Worm (Caenorhabditis elegans) whole organism, young adult: ENCODE measurements around the gene srh-22.
A peak's percentile ranks its signal among the peaks of the same experiment; 100 is the strongest.

ENCODE experiments used
- B0019.2 ChIP-seq: fragments of 200-800 bp; sonication (Bioruptor generic); conservative IDR thresholded peaks from 2 replicates; pipeline ENCODE4 v1.3.6; 2022; ENCODE audit warnings: missing genetic modification reagents, missing genetic modification characterization, missing compliant biosample characterization
- C06A6.2 ChIP-seq: fragments of 200-800 bp; sonication (Bioruptor generic); conservative IDR thresholded peaks from 2 replicates; pipeline ENCODE4 v1.3.6; 2022; ENCODE audit warnings: missing genetic modification characterization, missing compliant biosample characterization
- C17E4.6 ChIP-seq: fragments of 200-800 bp; sonication (Bioruptor generic); IDR thresholded peaks from 2 replicates; pipeline ENCODE4 v1.3.6; 2022; ENCODE audit warnings: missing genetic modification reagents, missing genetic modification characterization, missing compliant biosample characterization
- D2030.7 ChIP-seq: fragments of 200-800 bp; sonication (Bioruptor generic); IDR thresholded peaks from 2 replicates; pipeline ENCODE4 v1.3.6; 2022; ENCODE audit warnings: missing genetic modification reagents, missing genetic modification characterization, missing compliant biosample characterization
- F33H1.4 ChIP-seq: fragments of 200-800 bp; sonication (Bioruptor generic); IDR thresholded peaks from 2 replicates; pipeline ENCODE4 v1.3.6; 2022; ENCODE audit warnings: missing genetic modification reagents, missing genetic modification characterization, missing compliant biosample characterization
- F37B4.10 ChIP-seq: fragments of 200-800 bp; sonication (Bioruptor generic); IDR thresholded peaks from 2 replicates; pipeline ENCODE4 v1.3.6; 2022; ENCODE audit warnings: missing genetic modification characterization, missing compliant biosample characterization
- F39B2.1 ChIP-seq: fragments of 200-800 bp; sonication (Bioruptor generic); IDR thresholded peaks from 2 replicates; pipeline ENCODE4 v1.3.6; 2022; ENCODE audit warnings: missing genetic modification reagents, missing genetic modification characterization, missing compliant biosample characterization
- F57C9.4 ChIP-seq: sonication (generic microtip); optimal IDR thresholded peaks from 2 replicates; lab custom pipeline; 2017; ENCODE audit warnings: mild to moderate bottlenecking, missing genetic modification characterization, missing compliant biosample characterization
- K12H6.12 ChIP-seq: fragments of 200-800 bp; sonication (Bioruptor generic); optimal IDR thresholded peaks from 2 replicates; lab custom pipeline; 2018; ENCODE audit warnings: mild to moderate bottlenecking, missing genetic modification characterization, missing compliant biosample characterization
- Y53F4B.3 ChIP-seq: fragments of 200-800 bp; sonication (Bioruptor generic); IDR thresholded peaks from 2 replicates; pipeline ENCODE4 v1.3.6; 2022; ENCODE audit warnings: missing genetic modification reagents, missing genetic modification characterization, missing compliant biosample characterization
- Y53G8AR.9 ChIP-seq: fragments of 200-800 bp; sonication (Bioruptor generic); conservative IDR thresholded peaks from 2 replicates; pipeline ENCODE4 v1.3.6; 2022; ENCODE audit warnings: missing genetic modification reagents, missing genetic modification characterization, missing compliant biosample characterization
- Y67H2A.10 ChIP-seq: fragments of 200-800 bp; sonication (Bioruptor generic); conservative IDR thresholded peaks from 2 replicates; pipeline ENCODE4 v1.3.6; 2022; ENCODE audit warnings: missing genetic modification reagents, missing genetic modification characterization, missing compliant biosample characterization
- athp-1 ChIP-seq: sonication (generic microtip); optimal IDR thresholded peaks from 2 replicates; lab custom pipeline; 2017; ENCODE audit warnings: mild to moderate bottlenecking, missing genetic modification characterization, missing compliant biosample characterization
- bed-2 ChIP-seq: fragments of 200-800 bp; sonication (Bioruptor generic); IDR thresholded peaks from 2 replicates; pipeline ENCODE4 v1.3.6; 2022; ENCODE audit warnings: missing genetic modification reagents, missing genetic modification characterization, missing compliant biosample characterization
- cebp-1 ChIP-seq, 2 experiments: fragments of 200-800 bp in 1 of 2; sonication (Bioruptor generic) in 1 of 2; sonication (generic microtip) in 1 of 2; IDR thresholded peaks in 1 of 2; optimal IDR thresholded peaks in 1 of 2; 2 replicates each; pipeline versions ENCODE4 v1.3.6 to Lab custom; 2017 to 2022; ENCODE audit warnings: missing compliant biosample characterization in 2 of 2, missing genetic modification characterization in 2 of 2, mild to moderate bottlenecking in 1 of 2, missing genetic modification reagents in 1 of 2, moderate library complexity in 1 of 2
- ceh-91 ChIP-seq: fragments of 200-800 bp; sonication (Bioruptor generic); IDR thresholded peaks from 2 replicates; pipeline ENCODE4 v1.3.6; 2022; ENCODE audit warnings: missing genetic modification reagents, missing genetic modification characterization, missing compliant biosample characterization
- dox-1 ChIP-seq: fragments of 200-800 bp; sonication (Bioruptor generic); IDR thresholded peaks from 2 replicates; pipeline ENCODE4 v1.3.6; 2022; ENCODE audit warnings: missing genetic modification reagents, missing genetic modification characterization, missing compliant biosample characterization
- dpl-1 ChIP-seq: fragments of 150-350 bp; optimal IDR thresholded peaks from 2 replicates; lab custom pipeline; 2014; ENCODE audit warnings: missing biosample characterization, missing genetic modification reagents, missing genetic modification characterization
- efl-1 ChIP-seq: fragments of 150-350 bp; optimal IDR thresholded peaks from 2 replicates; lab custom pipeline; 2014; ENCODE audit warnings: missing biosample characterization, missing genetic modification reagents, missing genetic modification characterization
- egl-44 ChIP-seq: fragments of 200-800 bp; sonication (Bioruptor generic); IDR thresholded peaks from 2 replicates; pipeline ENCODE4 v1.3.6; 2022; ENCODE audit warnings: missing genetic modification reagents, missing genetic modification characterization, missing compliant biosample characterization
- egrh-3 ChIP-seq: fragments of 200-800 bp; sonication (Bioruptor generic); IDR thresholded peaks from 2 replicates; pipeline ENCODE4 v1.3.6; 2022; ENCODE audit warnings: missing genetic modification reagents, missing genetic modification characterization, missing compliant biosample characterization
- ets-4 ChIP-seq: fragments of 200-800 bp; sonication (Bioruptor generic); optimal IDR thresholded peaks from 2 replicates; lab custom pipeline; 2018; ENCODE audit warnings: mild to moderate bottlenecking, missing genetic modification characterization, missing compliant biosample characterization
- fkh-3 ChIP-seq: sonication (generic microtip); optimal IDR thresholded peaks from 2 replicates; lab custom pipeline; 2016; ENCODE audit warnings: mild to moderate bottlenecking, missing genetic modification characterization, missing compliant biosample characterization
- gei-17 ChIP-seq: fragments of 200-800 bp; sonication (Bioruptor generic); optimal IDR thresholded peaks from 2 replicates; lab custom pipeline; 2018; ENCODE audit warnings: mild to moderate bottlenecking, missing genetic modification characterization, missing compliant biosample characterization
- him-1 ChIP-seq: sonication (generic microtip); optimal IDR thresholded peaks from 2 replicates; lab custom pipeline; 2016; ENCODE audit warnings: missing genotype, missing genetic modification reagents, missing genetic modification characterization, missing compliant biosample characterization
- hmg-1.2 ChIP-seq: fragments of 200-800 bp; sonication (Bioruptor generic); IDR thresholded peaks from 2 replicates; pipeline ENCODE4 v1.3.6; 2022; ENCODE audit warnings: missing genetic modification reagents, missing genetic modification characterization, missing compliant biosample characterization
- let-526 ChIP-seq: fragments of 200-800 bp; sonication (Bioruptor generic); IDR thresholded peaks from 2 replicates; pipeline ENCODE4 v1.3.6; 2022; ENCODE audit warnings: missing genetic modification reagents, missing genetic modification characterization, missing compliant biosample characterization
- lin-54 ChIP-seq: fragments of 200-800 bp; sonication (Bioruptor generic); optimal IDR thresholded peaks from 2 replicates; lab custom pipeline; 2018; ENCODE audit warnings: mild to moderate bottlenecking, missing genetic modification characterization, missing compliant biosample characterization
- lsl-1 ChIP-seq: fragments of 200-800 bp; sonication (Bioruptor generic); optimal IDR thresholded peaks from 2 replicates; lab custom pipeline; 2018; ENCODE audit warnings: mild to moderate bottlenecking, missing genetic modification characterization, moderate library complexity, missing compliant biosample characterization
- madf-6 ChIP-seq: fragments of 200-800 bp; sonication (Bioruptor generic); IDR thresholded peaks from 2 replicates; pipeline ENCODE4 v1.3.6; 2022; ENCODE audit warnings: missing genetic modification reagents, missing genetic modification characterization, missing compliant biosample characterization
- madf-8 ChIP-seq: fragments of 200-800 bp; sonication (Bioruptor generic); conservative IDR thresholded peaks from 2 replicates; pipeline ENCODE4 v1.3.6; 2022; ENCODE audit warnings: missing genetic modification reagents, missing genetic modification characterization, missing compliant biosample characterization
- nfya-2 ChIP-seq: fragments of 200-800 bp; sonication (Bioruptor generic); IDR thresholded peaks from 2 replicates; pipeline ENCODE4 v1.3.6; 2022; ENCODE audit warnings: missing genetic modification reagents, missing genetic modification characterization, missing compliant biosample characterization
- nfyb-1 ChIP-seq: fragments of 200-800 bp; sonication (Bioruptor generic); IDR thresholded peaks from 2 replicates; pipeline ENCODE4 v1.3.6; 2022; ENCODE audit warnings: missing genetic modification reagents, missing genetic modification characterization, missing compliant biosample characterization
- nhr-120 ChIP-seq: fragments of 200-800 bp; sonication (Bioruptor generic); IDR thresholded peaks from 2 replicates; pipeline ENCODE4 v1.3.6; 2022; ENCODE audit warnings: missing genetic modification characterization, missing compliant biosample characterization
- sdz-38 ChIP-seq: sonication (generic microtip); optimal IDR thresholded peaks from 2 replicates; lab custom pipeline; 2016; ENCODE audit warnings: missing genotype, missing genetic modification characterization, missing compliant biosample characterization
- snpc-1.3 ChIP-seq: sonication (generic microtip); optimal IDR thresholded peaks from 2 replicates; lab custom pipeline; 2017; ENCODE audit warnings: missing genetic modification characterization, mild to moderate bottlenecking, missing compliant biosample characterization, antibody characterized with exemption, moderate library complexity, missing genotype, missing genetic modification reagents; ENCODE audit not compliant: insufficient read depth
- snpc-3.4 ChIP-seq: sonication (generic microtip); optimal IDR thresholded peaks from 2 replicates; lab custom pipeline; 2017; ENCODE audit warnings: missing genetic modification characterization, mild to moderate bottlenecking, missing compliant biosample characterization, antibody characterized with exemption, moderate library complexity, missing genotype, missing genetic modification reagents
- snpc-4 ChIP-seq, 5 experiments: fragments of 150-350 bp in 1 of 5; sonication (generic microtip) in 4 of 5; optimal IDR thresholded peaks; 2 replicates each; lab custom pipeline; 2014 to 2018; ENCODE audit warnings: missing genetic modification characterization in 5 of 5, missing biosample characterization in 3 of 5, antibody characterized with exemption in 2 of 5, mild to moderate bottlenecking in 2 of 5, missing compliant biosample characterization in 2 of 5, missing genotype in 2 of 5, moderate library complexity in 2 of 5, missing genetic modification reagents in 1 of 5
- tbp1 ChIP-seq: fragments of 200-800 bp; sonication (Bioruptor generic); optimal IDR thresholded peaks from 2 replicates; lab custom pipeline; 2018; ENCODE audit warnings: mild to moderate bottlenecking, missing genetic modification characterization, missing compliant biosample characterization
- xnd-1 ChIP-seq: sonication (generic microtip); optimal IDR thresholded peaks from 2 replicates; lab custom pipeline; 2016; ENCODE audit warnings: missing genotype, missing genetic modification reagents, missing genetic modification characterization, missing compliant biosample characterization
- zfh-2 ChIP-seq: fragments of 200-800 bp; sonication (Bioruptor generic); conservative IDR thresholded peaks from 2 replicates; pipeline ENCODE4 v1.3.6; 2022; ENCODE audit warnings: missing genetic modification reagents, missing genetic modification characterization, missing compliant biosample characterization

Gene srh-22

DNA sequence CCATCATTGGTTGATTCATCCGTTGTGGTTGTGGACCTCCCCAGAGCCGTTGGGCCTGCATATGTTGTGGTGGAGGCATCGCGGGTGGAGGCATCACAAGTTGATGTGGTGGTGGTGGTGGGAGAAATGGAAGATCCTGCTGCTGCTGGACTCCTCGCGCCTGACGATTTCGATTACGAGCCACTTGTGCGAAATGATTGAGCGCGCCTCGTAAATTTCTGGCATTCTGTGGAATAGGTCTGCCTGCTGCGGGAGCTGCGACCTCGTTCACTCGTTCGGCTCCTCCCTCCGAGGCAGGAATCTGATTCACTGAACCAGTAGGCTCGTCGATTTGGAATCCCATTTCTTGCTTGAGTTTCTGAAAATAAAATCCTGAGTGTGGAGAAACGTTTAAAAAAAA lies 38.6 kb downstream of the srh-22 start:
- peak; percentile 65 for TF ChIP-seq zfh-2 (GFP tag; lab: Robert Waterston, UW)
- no peak for TF ChIP-seq gei-17 (GFP tag; lab: Kevin White, UChicago)
- no peak for TF ChIP-seq nfyb-1 (GFP tag; lab: Robert Waterston, UW)
- TF ChIP-seq ets-4 = no peak
- peak; percentile 25; the same call in 1 of the 2 replicates for TF ChIP-seq Y53G8AR.9 (GFP tag; lab: Robert Waterston, UW)
- TF ChIP-seq ceh-91 (GFP tag; lab: Robert Waterston, UW) = no peak
- no peak for TF ChIP-seq F37B4.10 (GFP tag; lab: Robert Waterston, UW)
- TF ChIP-seq let-526 (GFP tag; lab: Robert Waterston, UW) = no peak
- TF ChIP-seq F33H1.4 (GFP tag; lab: Robert Waterston, UW) = no peak
- TF ChIP-seq nhr-120 (GFP tag; lab: Robert Waterston, UW) = no peak
- TF ChIP-seq dox-1 (GFP tag; lab: Robert Waterston, UW) = 0 out of 2 replicates have a peak, but pooled peaks have one; percentile 16
- TF ChIP-seq nfya-2 = no peak
- no peak for TF ChIP-seq Y53F4B.3
- no peak for TF ChIP-seq bed-2 (GFP tag; lab: Robert Waterston, UW)
- TF ChIP-seq F39B2.1 (GFP tag; lab: Robert Waterston, UW) = no peak
- no peak for TF ChIP-seq C17E4.6 (GFP tag; lab: Robert Waterston, UW)
- TF ChIP-seq hmg-1.2 = no peak
- TF ChIP-seq egl-44 (GFP tag; lab: Robert Waterston, UW) = no peak
- no peak for TF ChIP-seq Y67H2A.10 (GFP tag; lab: Robert Waterston, UW)
- TF ChIP-seq fkh-3 = no peak
- no peak for TF ChIP-seq F57C9.4
- TF ChIP-seq B0019.2 (GFP tag; lab: Robert Waterston, UW) = no peak
- TF ChIP-seq lsl-1 (GFP tag; lab: Kevin White, UChicago) = no peak
- peak; percentile 5; the same call in 1 of the 2 replicates for TF ChIP-seq egrh-3
- no peak for TF ChIP-seq athp-1 (tag; lab: Kevin White, UChicago)

DNA sequence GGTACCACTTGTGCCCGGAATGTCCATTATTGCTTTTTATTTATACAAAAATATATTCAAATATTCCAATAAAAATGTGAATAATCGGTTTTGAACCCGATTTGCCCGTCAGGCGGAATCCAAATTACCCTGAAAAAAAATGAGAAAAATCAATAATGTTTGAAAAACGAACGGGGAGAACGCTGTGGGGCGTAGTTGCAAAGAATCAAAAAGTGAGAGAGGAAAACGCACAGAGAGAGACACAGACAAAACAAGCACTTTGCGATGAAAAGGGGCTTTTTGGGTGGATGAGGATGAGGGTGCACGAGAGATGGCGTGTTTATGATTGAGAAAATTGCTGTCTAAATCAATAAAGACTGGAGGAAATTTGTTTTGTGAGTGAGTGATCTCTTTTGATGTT lies 40.8 kb downstream of the srh-22 start, which contains the start of gene tam-1:
tam-1 (minus strand) TSS at position 135 of the 400 bp plus-strand sequence.
- no peak for TF ChIP-seq snpc-1.3 (tag; lab: Kevin White, UChicago)
- TF ChIP-seq cebp-1 (GFP tag; IDR thresholded peaks at IDR 0.05; lab: Robert Waterston, UW) = no peak
- peak; percentile 39 for TF ChIP-seq cebp-1 (tag; optimal IDR thresholded peaks at IDR 0.05; lab: Kevin White, UChicago)
- TF ChIP-seq hmg-1.2 = peak; percentile 20; the same call in 1 of the 2 replicates

DNA sequence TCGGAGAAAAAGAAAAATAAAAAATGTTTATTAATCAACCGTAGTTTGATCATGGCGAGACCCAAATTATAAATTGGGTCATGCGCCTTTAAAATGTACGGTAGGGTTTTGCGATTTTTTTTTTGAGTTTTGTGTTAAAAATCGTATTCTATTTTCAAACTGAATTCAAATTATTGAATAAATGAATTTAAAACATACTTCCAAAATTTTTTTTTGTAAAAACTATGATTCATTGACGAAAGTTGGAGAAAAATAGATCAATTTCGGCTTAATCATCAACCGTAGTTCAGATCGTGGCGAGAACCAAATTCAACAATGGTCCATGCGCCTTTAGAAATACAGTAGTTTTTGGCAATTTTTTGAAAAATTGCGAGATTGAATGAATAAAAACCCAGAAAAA lies 41.5 kb downstream of the srh-22 start:
- TF ChIP-seq xnd-1 = peak; percentile 98
- no peak for TF ChIP-seq snpc-4 (GFP tag; optimal IDR thresholded peaks at IDR 0.05; lab: Kevin White, UChicago)
- peak in 1 of 4 experiments; percentile 39 for TF ChIP-seq snpc-4 (tag; optimal IDR thresholded peaks at IDR 0.05; lab: Kevin White, UChicago)
- no peak for TF ChIP-seq tbp1 (GFP tag; lab: Kevin White, UChicago)
- peak; percentile 52 for TF ChIP-seq efl-1 (GFP tag; lab: Kevin White, UChicago)
- TF ChIP-seq lin-54 (GFP tag; lab: Kevin White, UChicago) = peak; percentile 75
- TF ChIP-seq madf-6 (GFP tag; lab: Robert Waterston, UW) = peak; percentile 95
- TF ChIP-seq C06A6.2 (GFP tag; lab: Robert Waterston, UW) = no peak
- peak; percentile 99 for TF ChIP-seq lsl-1 (GFP tag; lab: Kevin White, UChicago)
- peak; percentile 6 for TF ChIP-seq snpc-3.4 (tag; lab: Kevin White, UChicago)
- TF ChIP-seq madf-8 (GFP tag; lab: Robert Waterston, UW) = peak; percentile 79
- TF ChIP-seq K12H6.12 = no peak
- TF ChIP-seq D2030.7 = peak; percentile 78
- no peak for TF ChIP-seq sdz-38 (tag; lab: Kevin White, UChicago)
- TF ChIP-seq him-1 = peak; percentile 73
- peak; percentile 9 for TF ChIP-seq dpl-1 (GFP tag; lab: Kevin White, UChicago)
- TF ChIP-seq F33H1.4 (GFP tag; lab: Robert Waterston, UW) = peak; percentile 93
- peak; percentile 60 for TF ChIP-seq ceh-91 (GFP tag; lab: Robert Waterston, UW)
